Worm (Caenorhabditis elegans): ENCODE measurements around the gene mup-2.

The mup-2 gene

ce11 chrX:6371192-6372116, 38.6 kb downstream of the mup-2 start (continued):
- TF ChIP-seq attf-5 (GFP tag; optimal IDR thresholded peaks at IDR 0.05) (peak; percentile 42), sptf-2 (GFP tag; optimal IDR thresholded peaks at IDR 0.05) (peak; percentile 41), repo-1 (tag; optimal IDR thresholded peaks at IDR 0.05) (peak; percentile 56), F10E7.11 (tag; optimal IDR thresholded peaks at IDR 0.05) (peak; percentile 26), pbrm-1 (GFP tag; IDR thresholded peaks at IDR 0.05) (peak; percentile 85), aptf-3 (GFP tag; IDR thresholded peaks at IDR 0.05) (peak; percentile 75; the same call in 1 of the 2 replicates), mes-4 (tag; optimal IDR thresholded peaks at IDR 0.05) (peak; percentile 59), let-607 (tag; optimal IDR thresholded peaks at IDR 0.05) (peak; percentile 39 to 67), lin-26 (GFP tag; IDR thresholded peaks at IDR 0.05) (peak; percentile 89; the same call in 1 of the 2 replicates), snpc-3.4 (tag; optimal IDR thresholded peaks at IDR 0.05) (peak; percentile 39)

- TF ChIP-seq Y67H2A.10 (GFP tag; conservative IDR thresholded peaks at IDR 0.05) (no peak), ceh-27 (GFP tag; optimal IDR thresholded peaks at IDR 0.05) (no peak), nhr-80 (tag; optimal IDR thresholded peaks at IDR 0.05) (no peak), ztf-6 (GFP tag; IDR thresholded peaks at IDR 0.05) (no peak), ama-1 (optimal IDR thresholded peaks at IDR 0.05) (no peak), ama-1 (GFP tag; optimal IDR thresholded peaks at IDR 0.05) (no peak), F37B4.10 (GFP tag; IDR thresholded peaks at IDR 0.05) (no peak), ztf-18 (tag; optimal IDR thresholded peaks at IDR 0.05) (no peak), nfya-1 (tag; optimal IDR thresholded peaks at IDR 0.05; ENCODE audit: borderline replicate concordance, insufficient read depth) (no peak), hrde-1 (tag; optimal IDR thresholded peaks at IDR 0.05; ENCODE audit: borderline replicate concordance) (no peak), ztf-28 (GFP tag; IDR thresholded peaks at IDR 0.05) (no peak), repo-1 (tag; optimal IDR thresholded peaks at IDR 0.05) (no peak), rec-8 (tag; optimal IDR thresholded peaks at IDR 0.05) (no peak), unc-62 (GFP tag; optimal IDR thresholded peaks at IDR 0.05) (no peak), gei-17 (GFP tag; optimal IDR thresholded peaks at IDR 0.05) (no peak), egrh-3 (GFP tag; IDR thresholded peaks at IDR 0.05) (no peak), ceh-58 (GFP tag; IDR thresholded peaks at IDR 0.05) (no peak), snpc-3.4 (tag; optimal IDR thresholded peaks at IDR 0.05) (no peak), lag-1 (GFP tag; IDR thresholded peaks at IDR 0.05) (no peak), ets-4 (GFP tag; optimal IDR thresholded peaks at IDR 0.05) (no peak)
These were observed 40.3 kb downstream of the mup-2 start, which contains the start of gene C03B1.2 for ce11 chrX:6369717-6370116. Gene C03B1.2 (plus strand): TSS chrX:6370017.

ce11 chrX:6365715-6366114, 44.3 kb downstream of the mup-2 start, which contains the start of gene C03B1.3:
Gene C03B1.3 (plus strand): TSS chrX:6366015.
- no peak for TF ChIP-seq him-1 (tag; optimal IDR thresholded peaks at IDR 0.05)
- no peak for TF ChIP-seq pha-4 (tag; optimal IDR thresholded peaks at IDR 0.05)
- TF ChIP-seq sdz-38 (tag; optimal IDR thresholded peaks at IDR 0.05), result no peak
- TF ChIP-seq egrh-3 (GFP tag; IDR thresholded peaks at IDR 0.05), result no peak

DNA sequence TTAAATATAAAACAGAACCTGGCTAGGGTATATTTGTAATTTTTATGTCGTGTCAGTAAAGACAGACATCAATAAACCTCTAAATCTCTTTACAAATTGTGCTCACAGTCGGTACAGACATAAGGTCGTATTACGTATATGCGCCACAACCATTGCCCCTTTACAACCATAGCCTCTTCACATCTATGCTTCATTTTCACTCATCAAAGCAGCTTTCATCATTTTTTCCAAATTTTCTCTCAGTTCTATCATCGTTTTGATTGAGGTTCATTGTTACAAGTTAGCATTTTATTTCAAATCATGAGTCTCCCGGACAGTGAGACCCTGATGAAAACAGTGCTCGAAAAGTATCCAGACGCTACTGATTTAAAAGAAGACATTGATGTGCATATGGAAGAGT, 45.8 kb downstream of the mup-2 start, which contains the start of gene C03B1.4:
Gene C03B1.4, plus strand, starts transcription at position 301 of the 400 bp plus-strand sequence.
- TF ChIP-seq lin-54 (GFP tag; optimal IDR thresholded peaks at IDR 0.05) (no peak), egl-18 (GFP tag; IDR thresholded peaks at IDR 0.05) (no peak), lin-26 (GFP tag; IDR thresholded peaks at IDR 0.05) (no peak), ceh-100 (GFP tag; IDR thresholded peaks at IDR 0.05) (no peak), efl-1 (GFP tag; optimal IDR thresholded peaks at IDR 0.05) (no peak), akir-1 (GFP tag; optimal IDR thresholded peaks at IDR 0.05) (no peak), nfya-1 (tag; optimal IDR thresholded peaks at IDR 0.05; ENCODE audit: borderline replicate concordance, insufficient read depth) (no peak), madf-8 (GFP tag; conservative IDR thresholded peaks at IDR 0.05) (no peak), rpc-1 (optimal IDR thresholded peaks at IDR 0.05) (no peak), rpc-1 (tag; optimal IDR thresholded peaks at IDR 0.05) (no peak), sptf-2 (GFP tag; optimal IDR thresholded peaks at IDR 0.05) (no peak), B0019.2 (GFP tag; conservative IDR thresholded peaks at IDR 0.05) (no peak), ztf-3 (GFP tag; optimal IDR thresholded peaks at IDR 0.05) (no peak), gei-17 (GFP tag; optimal IDR thresholded peaks at IDR 0.05) (no peak), F39B2.1 (GFP tag; IDR thresholded peaks at IDR 0.05) (no peak), fkh-3 (tag; optimal IDR thresholded peaks at IDR 0.05) (no peak)

All from whole organism, young adult.